Fruit fly (Drosophila melanogaster) whole organism, wandering third instar larva: ENCODE measurements around the gene CG5013.

Experiments
- Abd-B ChIP-seq: fragments of >200 bp; optimal IDR thresholded peaks from 2 replicates; lab custom pipeline; 2017; ENCODE audit warnings: missing biosample characterization, missing genetic modification characterization
- CG32264 ChIP-seq: fragments of 200-800 bp; sonication (Bioruptor generic); optimal IDR thresholded peaks from 2 replicates; lab custom pipeline; 2016; ENCODE audit warnings: missing biosample characterization, missing genetic modification characterization
- CG9705 ChIP-seq: fragments of 200-800 bp; sonication (Bioruptor generic); optimal IDR thresholded peaks from 2 replicates; lab custom pipeline; 2018; ENCODE audit warnings: missing biosample characterization, mild to moderate bottlenecking, missing genetic modification characterization
- CrebA ChIP-seq: fragments of 200-800 bp; sonication (Bioruptor generic); optimal IDR thresholded peaks from 2 replicates; lab custom pipeline; 2016; ENCODE audit warnings: missing biosample characterization, mild to moderate bottlenecking, missing genetic modification characterization, borderline replicate concordance
- Dfd ChIP-seq: fragments of >200 bp; optimal IDR thresholded peaks from 2 replicates; lab custom pipeline; 2017; ENCODE audit warnings: missing biosample characterization, missing genetic modification characterization
- Dif ChIP-seq: fragments of 200-275, 200-300 bp; sonication (Bioruptor generic); optimal IDR thresholded peaks from 2 replicates; lab custom pipeline; 2018; ENCODE audit warnings: missing biosample characterization, missing genetic modification characterization; ENCODE audit not compliant: partially characterized antibody
- GATAd ChIP-seq: sonication (Bioruptor generic); optimal IDR thresholded peaks from 2 replicates; lab custom pipeline; 2016; ENCODE audit warnings: missing biosample characterization, missing genetic modification characterization
- HLH106 ChIP-seq: fragments of 200-800 bp; optimal IDR thresholded peaks from 3 replicates; lab custom pipeline; 2019; ENCODE audit warnings: missing biosample characterization, mild to moderate bottlenecking, missing genetic modification characterization, moderate library complexity
- Hnf4 ChIP-seq: fragments of 200-800 bp; sonication (Bioruptor generic); optimal IDR thresholded peaks from 2 replicates; lab custom pipeline; 2016; ENCODE audit warnings: missing biosample characterization, mild to moderate bottlenecking, missing genetic modification characterization
- Hr78 ChIP-seq: fragments of >200 bp; optimal IDR thresholded peaks from 2 replicates; lab custom pipeline; 2017; ENCODE audit warnings: missing biosample characterization, missing genetic modification characterization
- Hr83 ChIP-seq: fragments of 200-300 bp; sonication (Bioruptor generic); optimal IDR thresholded peaks from 2 replicates; lab custom pipeline; 2016; ENCODE audit warnings: missing biosample characterization, mild to moderate bottlenecking, missing genetic modification characterization, moderate library complexity; ENCODE audit not compliant: poor library complexity, severe bottlenecking
- Jra ChIP-seq: sonication (Bioruptor generic); optimal IDR thresholded peaks from 2 replicates; lab custom pipeline; 2016; ENCODE audit warnings: missing biosample characterization, missing genetic modification characterization
- Mio ChIP-seq: sonication (Bioruptor generic); optimal IDR thresholded peaks from 2 replicates; lab custom pipeline; 2016; ENCODE audit warnings: missing biosample characterization, missing genetic modification characterization
- Myc ChIP-seq: fragments of >200 bp; optimal IDR thresholded peaks from 2 replicates; lab custom pipeline; 2017
- N ChIP-seq: fragments of >200 bp; optimal IDR thresholded peaks from 2 replicates; lab custom pipeline; 2018; ENCODE audit warnings: missing biosample characterization, missing external identifiers, missing genetic modification characterization
- OdsH ChIP-seq: fragments of 200-800 bp; sonication (Bioruptor generic); optimal IDR thresholded peaks from 2 replicates; lab custom pipeline; 2016; ENCODE audit warnings: missing biosample characterization, mild to moderate bottlenecking, missing genetic modification characterization
- Rel ChIP-seq, 2 experiments: fragments of 200-800 bp; sonication (Bioruptor generic) in 1 of 2; optimal IDR thresholded peaks; 2 replicates in 1 of 2; 3 replicates in 1 of 2; lab custom pipeline; 2016 to 2019; ENCODE audit warnings: mild to moderate bottlenecking in 2 of 2, missing biosample characterization in 2 of 2, missing genetic modification characterization in 2 of 2, moderate library complexity in 1 of 2
- Sp1 ChIP-seq: fragments of 200-800 bp; sonication (Bioruptor generic); optimal IDR thresholded peaks from 3 replicates; lab custom pipeline; 2019; ENCODE audit warnings: missing biosample characterization, mild to moderate bottlenecking, missing genetic modification characterization, moderate library complexity
- Vsx2 ChIP-seq: fragments of 200-300, 225-300 bp; sonication (Bioruptor generic); optimal IDR thresholded peaks from 2 replicates; lab custom pipeline; 2018; ENCODE audit warnings: missing biosample characterization, missing genetic modification characterization; ENCODE audit not compliant: partially characterized antibody
- br ChIP-seq: fragments of 200-800 bp; sonication (Bioruptor generic); optimal IDR thresholded peaks from 2 replicates; lab custom pipeline; 2016; ENCODE audit warnings: missing biosample characterization, missing genetic modification characterization
- brk ChIP-seq: fragments of 200-800 bp; sonication (Bioruptor generic); optimal IDR thresholded peaks from 2 replicates; lab custom pipeline; 2016; ENCODE audit warnings: missing biosample characterization, mild to moderate bottlenecking, missing genetic modification characterization
- dl ChIP-seq, 2 experiments: fragments of 175-275, 200-275 bp in 1 of 2; fragments of 200-275 bp in 1 of 2; sonication (Bioruptor generic); optimal IDR thresholded peaks; lab custom pipeline; 2018; ENCODE audit warnings: mild to moderate bottlenecking in 2 of 2, missing biosample characterization in 2 of 2, missing genetic modification characterization in 2 of 2, moderate library complexity in 2 of 2; ENCODE audit not compliant: partially characterized antibody in 2 of 2, insufficient read depth in 1 of 2
- dmrt93B ChIP-seq: fragments of 200-800 bp; sonication (Bioruptor generic); optimal IDR thresholded peaks from 2 replicates; lab custom pipeline; 2018; ENCODE audit warnings: missing biosample characterization, mild to moderate bottlenecking, missing genetic modification characterization
- dsf ChIP-seq: sonication (Bioruptor generic); optimal IDR thresholded peaks from 2 replicates; lab custom pipeline; 2016; ENCODE audit warnings: missing biosample characterization, missing genetic modification characterization, borderline replicate concordance
- ey ChIP-seq: fragments of 200-800 bp; sonication (Bioruptor generic); optimal IDR thresholded peaks from 2 replicates; lab custom pipeline; 2016; ENCODE audit warnings: missing biosample characterization, missing genetic modification characterization
- foxo ChIP-seq, 2 experiments: fragments of 200-800 bp; sonication (Bioruptor generic); optimal IDR thresholded peaks; 2 replicates in 1 of 2; 3 replicates in 1 of 2; lab custom pipeline; 2016 to 2017; ENCODE audit warnings: missing biosample characterization in 2 of 2, missing genetic modification characterization in 2 of 2
- fru ChIP-seq: fragments of 200-800 bp; sonication (Bioruptor generic); optimal IDR thresholded peaks from 3 replicates; lab custom pipeline; 2016; ENCODE audit warnings: missing biosample characterization, mild to moderate bottlenecking, missing genetic modification characterization
- h ChIP-seq: fragments of 200-800 bp; sonication (Bioruptor generic); optimal IDR thresholded peaks from 3 replicates; lab custom pipeline; 2016; ENCODE audit warnings: missing biosample characterization, mild to moderate bottlenecking, missing genetic modification characterization
- jim ChIP-seq: fragments of 175-275, 200-325 bp; sonication (Bioruptor generic); optimal IDR thresholded peaks from 2 replicates; lab custom pipeline; 2016; ENCODE audit warnings: missing biosample characterization, mild to moderate bottlenecking, missing genetic modification characterization
- lola ChIP-seq: fragments of >200 bp; optimal IDR thresholded peaks from 2 replicates; lab custom pipeline; 2017; ENCODE audit warnings: missing biosample characterization, missing genetic modification characterization
- pan ChIP-seq: fragments of >200 bp; optimal IDR thresholded peaks from 2 replicates; lab custom pipeline; 2017
- psq ChIP-seq: fragments of 200-800 bp; sonication (Bioruptor generic); optimal IDR thresholded peaks from 3 replicates; lab custom pipeline; 2017; ENCODE audit warnings: missing biosample characterization, mild to moderate bottlenecking, missing genetic modification characterization, moderate library complexity
- rgr ChIP-seq: fragments of 200-800 bp; sonication (Bioruptor generic); optimal IDR thresholded peaks from 3 replicates; lab custom pipeline; 2016; ENCODE audit warnings: missing biosample characterization, mild to moderate bottlenecking, missing genetic modification characterization
- sage ChIP-seq: fragments of 200-800 bp; sonication (Bioruptor generic); optimal IDR thresholded peaks from 2 replicates; lab custom pipeline; 2016; ENCODE audit warnings: missing biosample characterization, mild to moderate bottlenecking, missing genetic modification characterization
- sv ChIP-seq: fragments of 200-800 bp; sonication (Bioruptor generic); optimal IDR thresholded peaks from 3 replicates; lab custom pipeline; 2016; ENCODE audit warnings: missing biosample characterization, missing genetic modification characterization
- tai ChIP-seq: sonication (Bioruptor generic); optimal IDR thresholded peaks from 2 replicates; lab custom pipeline; 2016; ENCODE audit warnings: missing biosample characterization, missing genetic modification characterization
- usp ChIP-seq: fragments of >200 bp; optimal IDR thresholded peaks from 2 replicates; lab custom pipeline; 2017; ENCODE audit warnings: missing biosample characterization, missing genetic modification characterization
- woc ChIP-seq: sonication (Bioruptor generic); optimal IDR thresholded peaks from 2 replicates; lab custom pipeline; 2016; ENCODE audit warnings: missing biosample characterization, mild to moderate bottlenecking, missing genetic modification characterization

CG5013 gene

DNA sequence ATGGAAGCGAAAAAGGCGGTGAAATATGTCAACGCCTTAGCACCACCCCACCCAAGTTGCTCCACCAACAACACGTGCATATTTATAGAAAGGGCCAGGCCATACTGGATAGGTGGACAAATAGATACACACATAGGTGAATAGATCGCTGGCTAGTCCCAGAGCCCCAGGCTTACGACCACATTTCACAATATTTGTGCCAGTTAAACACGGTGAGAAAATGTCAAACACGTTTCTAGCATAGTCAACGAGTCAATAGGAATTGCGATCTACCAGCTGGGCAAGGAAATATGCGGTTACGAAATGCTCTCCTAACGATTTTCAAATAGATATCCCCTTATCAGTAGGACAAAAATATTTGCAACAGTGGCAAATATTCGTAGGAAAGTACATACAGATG is 45.4 kb downstream of the CG5013 start:
- no peak for TF ChIP-seq psq (GFP tag; lab: Kevin White, UChicago)
- TF ChIP-seq sage (GFP tag; lab: Kevin White, UChicago): no peak
- TF ChIP-seq Dif (GFP tag; lab: Kevin White, UChicago): no peak
- no peak for TF ChIP-seq dmrt93B (GFP tag; lab: Kevin White, UChicago)
- TF ChIP-seq, all 38 proteins: peak for 0

DNA sequence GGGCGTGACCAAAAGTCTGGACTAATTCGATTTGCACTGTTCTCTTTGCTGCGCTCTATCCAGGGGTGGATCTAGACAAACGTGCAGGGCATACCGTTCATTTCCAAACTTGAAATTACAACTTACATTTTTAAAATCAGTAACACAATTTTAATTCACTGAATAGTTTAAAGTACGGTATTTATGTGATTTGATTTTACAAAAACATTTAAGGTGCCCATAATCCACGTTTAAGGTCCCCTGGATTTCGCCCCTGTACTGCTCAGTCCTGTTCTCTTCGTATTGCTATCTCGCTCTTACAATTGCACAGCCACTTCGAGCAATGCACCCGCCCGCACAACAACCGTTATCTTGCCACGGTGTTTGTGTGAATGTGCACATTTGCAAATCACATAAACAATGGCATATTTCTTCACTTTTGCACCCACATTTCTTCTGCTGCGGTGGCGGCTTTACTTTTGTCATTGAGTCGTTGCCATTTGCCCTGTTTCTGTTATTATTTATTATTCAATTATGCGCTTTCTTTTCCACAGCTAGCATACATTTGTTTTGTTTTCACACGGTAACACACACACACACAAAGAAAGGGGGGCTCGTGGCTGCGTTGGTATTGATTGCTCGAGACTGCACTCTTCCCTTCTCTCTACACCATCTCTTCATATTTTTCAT is 48.3 kb downstream of the CG5013 start:
- TF ChIP-seq Jra (GFP tag; lab: Kevin White, UChicago) (peak; percentile 95), jim (GFP tag; lab: Kevin White, UChicago) (peak; percentile 69), Dfd (GFP tag; lab: Kevin White, UChicago) (no peak), pan (lab: Kevin White, UChicago) (no peak), Abd-B (GFP tag; lab: Kevin White, UChicago) (no peak), Hnf4 (peak; percentile 98), CG9705 (GFP tag; lab: Kevin White, UChicago) (peak; percentile 95), dsf (GFP tag; lab: Kevin White, UChicago) (peak; percentile 89), rgr (GFP tag; lab: Kevin White, UChicago) (peak; percentile 99), CrebA (peak; percentile 72), fru (GFP tag; lab: Kevin White, UChicago) (peak; percentile 99), HLH106 (tag; lab: Kevin White, UChicago) (peak; percentile 99), sv (GFP tag; lab: Kevin White, UChicago) (peak; percentile 9), dl (GFP tag; optimal IDR thresholded peaks at IDR 0.05; lab: Kevin White, UChicago; ENCODE audit: insufficient read depth in 1 of 2, partially characterized antibody in 2 of 2) (no peak), Hr83 (GFP tag; lab: Kevin White, UChicago) (peak; percentile 79), usp (no peak), ey (GFP tag; lab: Kevin White, UChicago) (peak; percentile 99), CG32264 (GFP tag; lab: Kevin White, UChicago) (peak; percentile 96), Sp1 (peak; percentile 97), Myc (no peak), Hr78 (GFP tag; lab: Kevin White, UChicago) (no peak), lola (GFP tag; lab: Kevin White, UChicago) (no peak), Dif (GFP tag; lab: Kevin White, UChicago) (no peak), tai (GFP tag; lab: Kevin White, UChicago) (no peak), woc (GFP tag; lab: Kevin White, UChicago) (peak; percentile 97), foxo (GFP tag; optimal IDR thresholded peaks at IDR 0.05; lab: Kevin White, UChicago) (peak; percentile 88 to 99), Rel (GFP tag; optimal IDR thresholded peaks at IDR 0.05; lab: Kevin White, UChicago) (peak; percentile 82), Rel (tag; optimal IDR thresholded peaks at IDR 0.05; lab: Kevin White, UChicago) (peak; percentile 87), N (GFP tag; lab: Kevin White, UChicago) (no peak), GATAd (GFP tag; lab: Kevin White, UChicago) (peak; percentile 93), br (GFP tag; lab: Kevin White, UChicago) (peak; percentile 99), sage (GFP tag; lab: Kevin White, UChicago) (peak; percentile 96), h (peak; percentile 99), OdsH (GFP tag; lab: Kevin White, UChicago) (peak; percentile 99), Mio (peak; percentile 86), Vsx2 (GFP tag; lab: Kevin White, UChicago) (no peak), dmrt93B (GFP tag; lab: Kevin White, UChicago) (peak; percentile 98), psq (GFP tag; lab: Kevin White, UChicago) (peak; percentile 96), brk (GFP tag; lab: Kevin White, UChicago) (no peak)
